Worm (Caenorhabditis elegans) whole organism, L1 larva: ENCODE measurements around the gene evl-18.
A peak's percentile ranks its signal among the peaks of the same experiment; 100 is the strongest.

Experiments
- C34B4.2 ChIP-seq: sonication (generic microtip); optimal IDR thresholded peaks from 2 replicates; lab custom pipeline; 2017; ENCODE audit warnings: mild to moderate bottlenecking, missing genetic modification characterization, missing compliant biosample characterization
- alr-1 ChIP-seq: fragments of 200-800 bp; sonication (Bioruptor generic); optimal IDR thresholded peaks from 2 replicates; lab custom pipeline; 2018; ENCODE audit warnings: borderline replicate concordance, mild to moderate bottlenecking, missing genetic modification characterization, missing compliant biosample characterization
- aly-2 ChIP-seq: fragments of 150-350 bp; optimal IDR thresholded peaks from 2 replicates; lab custom pipeline; 2014; ENCODE audit warnings: missing biosample characterization, missing genetic modification characterization
- ceh-63 ChIP-seq: fragments of 200-800 bp; sonication (Bioruptor generic); optimal IDR thresholded peaks from 2 replicates; lab custom pipeline; 2018; ENCODE audit warnings: mild to moderate bottlenecking, missing genetic modification characterization, missing compliant biosample characterization
- ceh-82 ChIP-seq, 3 experiments: fragments of 150-350 bp in 1 of 3; sonication (generic microtip) in 2 of 3; optimal IDR thresholded peaks; 2 replicates each; lab custom pipeline; 2014 to 2017; ENCODE audit warnings: missing biosample characterization in 3 of 3, missing genetic modification characterization in 3 of 3
- ceh-88 ChIP-seq: fragments of 200-800 bp; sonication (Bioruptor generic); IDR thresholded peaks from 2 replicates; pipeline ENCODE4 v1.3.6; 2022; ENCODE audit warnings: missing genetic modification characterization, missing compliant biosample characterization
- dpl-1 ChIP-seq, 3 experiments: fragments of 150-350 bp in 2 of 3; sonication (generic microtip) in 1 of 3; optimal IDR thresholded peaks; 2 replicates each; lab custom pipeline; 2014 to 2017; ENCODE audit warnings: missing biosample characterization in 3 of 3, missing genetic modification characterization in 3 of 3, missing genetic modification reagents in 3 of 3
- efl-1 ChIP-seq, 4 experiments: fragments of 150-350 bp; optimal IDR thresholded peaks in 3 of 4; peaks in 1 of 4; 1 replicate in 1 of 4; 2 replicates in 3 of 4; lab custom pipeline; 2014; ENCODE audit warnings: missing biosample characterization in 2 of 4, missing genetic modification characterization in 2 of 4, missing genetic modification reagents in 2 of 4
- grh-1 ChIP-seq: fragments of 200-800 bp; sonication (Bioruptor generic); IDR thresholded peaks from 2 replicates; pipeline ENCODE4 v1.3.6; 2022; ENCODE audit warnings: missing genetic modification reagents, missing genetic modification characterization, missing compliant biosample characterization
- hlh-17 ChIP-seq: fragments of 200-800 bp; sonication (Bioruptor generic); optimal IDR thresholded peaks from 2 replicates; lab custom pipeline; 2018; ENCODE audit warnings: missing genetic modification characterization, mild to moderate bottlenecking, missing compliant biosample characterization, moderate library complexity, borderline replicate concordance
- hlh-4 ChIP-seq: sonication (generic microtip); optimal IDR thresholded peaks from 2 replicates; lab custom pipeline; 2016; ENCODE audit warnings: mild to moderate bottlenecking, missing genetic modification characterization, missing compliant biosample characterization
- jun-1 ChIP-seq: fragments of 150-350 bp; optimal IDR thresholded peaks from 2 replicates; lab custom pipeline; 2014; ENCODE audit warnings: missing biosample characterization, missing genetic modification reagents, missing genetic modification characterization
- lin-14 ChIP-seq: fragments of 200-800 bp; sonication (Bioruptor generic); optimal IDR thresholded peaks from 2 replicates; lab custom pipeline; 2018; ENCODE audit warnings: mild to moderate bottlenecking, missing genetic modification characterization, moderate library complexity, missing compliant biosample characterization
- lin-35 ChIP-seq, 2 experiments: fragments of 150-350 bp; optimal IDR thresholded peaks; 2 replicates each; lab custom pipeline; 2014; ENCODE audit warnings: missing biosample characterization in 2 of 2, missing genetic modification characterization in 2 of 2, missing genetic modification reagents in 2 of 2
- lsy-2 ChIP-seq, 2 experiments: fragments of 150-350 bp; optimal IDR thresholded peaks; 2 replicates each; lab custom pipeline; 2014; ENCODE audit warnings: missing biosample characterization in 2 of 2, missing genetic modification characterization in 2 of 2
- mab-9 ChIP-seq: fragments of 200-800 bp; sonication (Bioruptor generic); IDR thresholded peaks from 2 replicates; pipeline ENCODE4 v1.3.6; 2022; ENCODE audit warnings: missing genetic modification reagents, missing genetic modification characterization, missing compliant biosample characterization
- mef-2 ChIP-seq: fragments of 150-350 bp; optimal IDR thresholded peaks from 2 replicates; lab custom pipeline; 2014; ENCODE audit warnings: missing biosample characterization, missing genetic modification characterization
- nhr-19 ChIP-seq: fragments of 200-800 bp; sonication (Bioruptor generic); conservative IDR thresholded peaks from 2 replicates; pipeline ENCODE4 v1.3.6; 2022; ENCODE audit warnings: missing genetic modification characterization, missing compliant biosample characterization
- nhr-20 ChIP-seq: sonication (generic microtip); optimal IDR thresholded peaks from 2 replicates; lab custom pipeline; 2016; ENCODE audit warnings: mild to moderate bottlenecking, missing genetic modification characterization, missing compliant biosample characterization
- nhr-71 ChIP-seq: sonication (generic microtip); optimal IDR thresholded peaks from 2 replicates; lab custom pipeline; 2016; ENCODE audit warnings: mild to moderate bottlenecking, missing genetic modification characterization, moderate library complexity, missing compliant biosample characterization
- nhr-84 ChIP-seq: sonication (generic microtip); optimal IDR thresholded peaks from 2 replicates; lab custom pipeline; 2017; ENCODE audit warnings: missing biosample characterization, missing genetic modification characterization
- nhr-85 ChIP-seq: sonication (generic microtip); peaks from one replicate; lab custom pipeline; 2016; ENCODE audit warnings: missing genetic modification characterization, inconsistent platforms, missing compliant biosample characterization
- pag-3 ChIP-seq: sonication (generic microtip); optimal IDR thresholded peaks from 2 replicates; lab custom pipeline; 2017; ENCODE audit warnings: missing genetic modification characterization, mild to moderate bottlenecking, missing compliant biosample characterization, antibody characterized with exemption, borderline replicate concordance; ENCODE audit not compliant: insufficient read depth
- sox-4 ChIP-seq: sonication (generic microtip); optimal IDR thresholded peaks from 2 replicates; lab custom pipeline; 2016; ENCODE audit warnings: missing genetic modification characterization, missing compliant biosample characterization
- tlp-1 ChIP-seq: fragments of 150-350 bp; optimal IDR thresholded peaks from 2 replicates; lab custom pipeline; 2014; ENCODE audit warnings: missing biosample characterization, missing genetic modification characterization
- unc-130 ChIP-seq: fragments of 150-350 bp; optimal IDR thresholded peaks from 2 replicates; lab custom pipeline; 2017; ENCODE audit warnings: missing biosample characterization, missing genetic modification characterization, inconsistent platforms
- unc-30 ChIP-seq: sonication (generic microtip); optimal IDR thresholded peaks from 2 replicates; lab custom pipeline; 2017; ENCODE audit warnings: missing biosample characterization, missing genetic modification characterization
- unc-62 ChIP-seq: fragments of 150-350 bp; optimal IDR thresholded peaks from 2 replicates; lab custom pipeline; 2014; ENCODE audit warnings: missing biosample characterization, missing genetic modification reagents, missing genetic modification characterization
- xbp-1 ChIP-seq: sonication (generic microtip); optimal IDR thresholded peaks from 2 replicates; lab custom pipeline; 2016; ENCODE audit warnings: missing genetic modification characterization, missing compliant biosample characterization
- zag-1 ChIP-seq: fragments of 150-350 bp; optimal IDR thresholded peaks from 2 replicates; lab custom pipeline; 2014; ENCODE audit warnings: missing biosample characterization, missing genetic modification characterization
- ztf-11 ChIP-seq, 2 experiments: sonication (generic microtip); optimal IDR thresholded peaks; 2 replicates each; lab custom pipeline; 2016 to 2017; ENCODE audit warnings: missing genetic modification characterization in 2 of 2, missing biosample characterization in 1 of 2, missing compliant biosample characterization in 1 of 2

Gene evl-18

DNA sequence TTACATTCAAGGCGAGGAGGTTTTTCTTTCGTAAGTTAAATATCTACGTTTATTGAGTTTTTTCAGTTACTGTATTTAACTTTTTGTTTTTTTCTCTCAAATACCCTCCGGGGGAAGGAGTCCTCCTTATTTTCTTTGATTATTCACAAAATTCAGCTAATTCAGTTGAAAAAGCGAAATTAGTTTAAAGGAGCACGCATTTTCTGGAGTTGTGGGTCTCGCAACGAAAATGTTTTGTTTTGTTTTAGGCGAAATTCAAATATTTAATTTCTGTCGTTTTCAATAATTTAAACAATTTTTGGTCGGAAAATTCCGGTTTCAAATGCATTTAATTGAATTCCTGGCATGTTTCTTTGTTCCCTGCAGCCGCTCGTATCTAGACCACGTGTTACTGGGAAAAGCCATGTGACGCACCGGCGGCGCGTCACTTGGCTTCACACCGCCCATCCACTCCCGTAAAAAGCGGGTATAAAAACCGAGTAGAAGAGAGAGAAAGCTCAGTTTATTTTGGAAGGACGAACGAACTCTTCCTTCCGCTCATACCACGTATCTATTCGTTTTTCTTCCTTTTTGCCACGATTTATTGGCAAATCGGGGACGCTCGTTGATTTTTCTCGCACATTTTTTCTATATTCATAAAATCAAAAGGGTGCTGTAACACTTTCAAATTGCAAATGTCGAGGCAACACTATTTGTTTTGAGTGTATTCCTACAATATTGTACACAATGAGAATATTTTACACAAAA, 843 bp upstream of the evl-18 start (continued):
- TF ChIP-seq sox-4 (tag; lab: Kevin White, UChicago), result no peak
- no peak for TF ChIP-seq aly-2
- TF ChIP-seq nhr-19 (GFP tag; lab: Robert Waterston, UW), result peak; percentile 32

DNA sequence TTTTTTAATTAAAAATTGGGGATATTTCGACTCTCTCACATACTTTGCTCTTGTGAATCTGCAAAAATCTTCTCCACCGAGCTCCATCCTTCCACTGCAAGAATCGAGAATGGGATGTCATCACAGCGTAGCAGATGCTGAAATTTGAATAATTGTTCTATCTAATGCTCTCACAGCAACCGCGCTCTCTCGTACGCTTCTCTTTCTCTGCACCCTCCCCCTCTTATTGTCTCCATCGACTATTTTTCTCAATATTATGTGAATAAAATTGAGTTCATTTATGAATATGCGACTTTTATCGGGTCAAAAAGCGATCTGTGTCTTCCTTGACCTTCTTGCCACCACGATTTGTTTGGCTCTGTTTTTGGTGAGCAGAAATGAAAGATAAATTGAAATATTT, 832 bp downstream of the evl-18 start, which contains the start of gene F34D10.3:
Gene F34D10.3 (plus strand): TSS at position 249 of the 400 bp plus-strand sequence.
- TF ChIP-seq unc-62 (no peak), lin-35 (GFP tag; optimal IDR thresholded peaks at IDR 0.05; lab: Kevin White, UChicago) (peak; percentile 18 to 47), zag-1 (tag; lab: Kevin White, UChicago) (no peak), nhr-20 (tag; lab: Kevin White, UChicago) (no peak), unc-130 (tag; lab: Kevin White, UChicago) (no peak), dpl-1 (GFP tag; optimal IDR thresholded peaks at IDR 0.05; lab: Kevin White, UChicago) (peak in 1 of 3 experiments; percentile 27), lsy-2 (tag; optimal IDR thresholded peaks at IDR 0.05; lab: Kevin White, UChicago) (peak in 1 of 2 experiments; percentile 48), efl-1 (optimal IDR thresholded peaks at IDR 0.05; lab: Kevin White, UChicago) (peak; percentile 3 to 18), efl-1 (GFP tag; optimal IDR thresholded peaks at IDR 0.05 in 1 of 2; lab: Kevin White, UChicago) (peak; percentile 6 to 51)

DNA sequence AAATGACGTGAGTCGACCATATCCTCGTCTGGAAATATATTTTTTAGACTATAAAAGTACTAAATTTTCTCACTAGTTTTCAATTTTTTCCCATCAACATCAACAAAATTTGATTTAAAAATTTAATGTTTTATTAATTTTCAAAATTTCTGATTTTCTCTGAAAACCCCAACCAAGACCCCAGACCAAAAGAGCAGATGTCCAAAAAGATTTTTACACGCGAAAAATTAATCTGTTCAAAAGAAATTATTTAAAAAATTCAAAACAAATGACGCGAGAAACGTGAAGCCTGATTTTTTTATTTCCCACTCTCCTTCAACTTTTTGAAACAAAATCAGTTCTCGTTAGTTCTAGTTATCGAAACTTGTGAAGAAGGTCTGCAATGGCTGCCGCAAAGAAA, 4.4 kb downstream of the evl-18 start, which contains the start of gene F34D10.8:
Gene F34D10.8 (plus strand): TSS at position 301 of the 400 bp plus-strand sequence.
- TF ChIP-seq unc-130 (tag; lab: Kevin White, UChicago) (no peak), C34B4.2 (tag; lab: Kevin White, UChicago) (no peak), lin-14 (GFP tag; lab: Kevin White, UChicago) (no peak), unc-30 (tag; lab: Kevin White, UChicago) (no peak), nhr-85 (peak; percentile 56), ceh-88 (GFP tag; lab: Robert Waterston, UW) (no peak)

- TF ChIP-seq unc-30 (tag; lab: Kevin White, UChicago) (no peak), grh-1 (GFP tag; lab: Robert Waterston, UW) (no peak), mab-9 (GFP tag; lab: Robert Waterston, UW) (no peak), ztf-11 (tag; optimal IDR thresholded peaks at IDR 0.05; lab: Kevin White, UChicago) (no peak), dpl-1 (GFP tag; optimal IDR thresholded peaks at IDR 0.05; lab: Kevin White, UChicago) (no peak), ceh-82 (tag; optimal IDR thresholded peaks at IDR 0.05; lab: Kevin White, UChicago) (no peak), mef-2 (tag; lab: Kevin White, UChicago) (no peak), ceh-63 (GFP tag; lab: Kevin White, UChicago) (no peak), pag-3 (tag; lab: Kevin White, UChicago) (no peak), hlh-4 (tag; lab: Kevin White, UChicago) (no peak), jun-1 (tag; lab: Kevin White, UChicago) (no peak), nhr-84 (tag; lab: Kevin White, UChicago) (no peak), nhr-71 (tag; lab: Kevin White, UChicago) (no peak), alr-1 (tag; lab: Kevin White, UChicago) (no peak), unc-130 (tag; lab: Kevin White, UChicago) (no peak), xbp-1 (tag; lab: Kevin White, UChicago) (no peak), lsy-2 (tag; optimal IDR thresholded peaks at IDR 0.05; lab: Kevin White, UChicago) (no peak), hlh-17 (GFP tag; lab: Kevin White, UChicago) (no peak), tlp-1 (tag; lab: Kevin White, UChicago) (no peak)
These were observed 5.3 kb downstream of the evl-18 start, which contains the start of gene F34D10.9 for ce11 chrIII:3729520-3729919. TSS of gene F34D10.9 (minus strand) at chrIII:3729620.
